Worm (Caenorhabditis elegans): ENCODE data around the gene ZC155.4.

ZC155.4 gene

DNA sequence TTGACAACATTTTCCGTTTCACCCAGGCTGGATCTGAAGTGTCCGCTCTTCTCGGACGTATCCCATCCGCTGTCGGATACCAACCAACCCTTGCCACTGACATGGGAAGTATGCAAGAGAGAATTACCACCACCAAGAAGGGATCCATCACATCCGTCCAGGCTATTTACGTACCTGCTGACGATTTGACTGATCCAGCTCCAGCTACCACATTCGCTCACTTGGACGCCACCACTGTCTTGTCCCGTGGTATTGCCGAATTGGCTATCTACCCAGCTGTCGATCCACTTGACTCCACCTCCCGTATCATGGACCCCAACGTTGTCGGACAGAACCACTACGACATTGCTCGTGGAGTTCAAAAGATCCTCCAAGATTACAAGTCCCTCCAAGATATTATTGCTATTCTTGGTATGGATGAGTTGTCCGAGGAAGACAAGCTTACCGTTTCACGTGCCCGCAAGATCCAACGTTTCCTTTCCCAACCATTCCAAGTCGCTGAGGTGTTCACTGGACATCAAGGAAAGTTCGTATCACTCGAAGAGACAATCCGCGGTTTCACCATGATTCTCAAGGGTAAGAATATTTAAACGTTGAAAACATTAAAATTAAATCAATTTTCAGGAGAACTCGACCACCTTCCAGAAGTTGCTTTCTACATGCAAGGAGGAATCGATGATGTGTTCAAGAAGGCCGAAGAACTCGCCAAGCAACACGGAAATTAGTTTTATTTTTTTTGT lies 14.4 kb upstream of the ZC155.4 start:
- TF ChIP-seq ztf-4 (tag; optimal IDR thresholded peaks at IDR 0.05) (no peak), nhr-23 (tag; optimal IDR thresholded peaks at IDR 0.05) (peak; percentile 35)

DNA sequence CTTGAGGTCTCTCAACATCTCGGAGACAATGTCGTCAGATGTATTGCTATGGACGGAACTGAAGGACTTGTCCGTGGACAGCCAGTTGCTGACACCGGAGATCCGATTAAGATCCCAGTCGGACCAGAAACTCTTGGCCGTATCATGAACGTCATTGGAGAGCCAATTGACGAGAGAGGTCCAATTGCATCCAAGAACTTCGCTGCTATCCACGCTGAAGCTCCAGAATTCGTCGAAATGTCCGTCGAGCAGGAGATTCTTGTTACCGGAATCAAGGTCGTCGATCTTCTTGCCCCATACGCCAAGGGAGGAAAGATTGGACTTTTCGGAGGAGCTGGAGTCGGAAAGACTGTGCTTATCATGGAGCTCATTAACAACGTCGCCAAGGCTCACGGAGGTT lies 13.6 kb upstream of the ZC155.4 start:
- no peak for TF ChIP-seq unc-62 (GFP tag; optimal IDR thresholded peaks at IDR 0.05)
- TF ChIP-seq R02D3.7 (tag; optimal IDR thresholded peaks at IDR 0.05): no peak
- no peak for TF ChIP-seq lsy-2 (tag; optimal IDR thresholded peaks at IDR 0.05)
- no peak for TF ChIP-seq elt-3 (tag; optimal IDR thresholded peaks at IDR 0.05)
- no peak for TF ChIP-seq ZK546.5 (tag; optimal IDR thresholded peaks at IDR 0.05)
- TF ChIP-seq nhr-11 (tag; optimal IDR thresholded peaks at IDR 0.05): no peak
- no peak for TF ChIP-seq ztf-4 (tag; optimal IDR thresholded peaks at IDR 0.05)
- TF ChIP-seq aly-2 (tag; optimal IDR thresholded peaks at IDR 0.05): no peak
- no peak for TF ChIP-seq fos-1 (tag; optimal IDR thresholded peaks at IDR 0.05)
- TF ChIP-seq lin-11 (tag; optimal IDR thresholded peaks at IDR 0.05): no peak

DNA sequence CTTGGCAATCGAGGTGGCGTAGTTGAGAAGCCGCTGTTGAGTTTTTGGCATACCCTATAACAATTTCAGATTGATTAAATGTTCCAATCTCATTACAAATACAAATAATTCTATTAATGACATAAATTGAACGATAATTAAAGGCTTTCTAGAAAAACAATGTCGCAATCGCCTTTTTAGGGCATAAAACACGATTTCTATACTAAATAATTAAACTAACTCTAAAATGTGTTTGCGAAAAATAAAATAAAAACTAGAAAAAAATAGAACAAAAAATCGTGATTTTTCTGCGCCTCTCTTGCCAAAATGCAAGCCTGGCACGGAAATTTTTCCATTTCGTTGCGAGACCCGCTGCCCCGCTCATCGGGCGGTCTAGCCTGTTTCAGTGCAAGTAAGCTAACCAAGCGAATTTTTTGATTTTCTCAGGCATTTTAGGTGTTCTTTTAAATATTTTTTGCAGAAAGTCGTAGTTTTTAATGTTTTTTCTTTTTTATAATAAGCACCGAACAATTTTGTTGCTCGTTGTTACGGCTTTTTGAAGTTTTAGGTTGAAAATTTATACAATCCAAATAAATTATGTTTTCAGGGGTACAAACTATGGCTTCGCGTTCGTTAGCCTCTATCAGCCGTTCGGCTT lies 12.7 kb upstream of the ZC155.4 start, which contains the start of the genes C34E10.12, C34E10.10 and atp-2:
Gene C34E10.12, minus strand, starts transcription at position 51 of the 637 bp plus-strand sequence.
Gene C34E10.10, minus strand, starts transcription at position 54 of the 637 bp plus-strand sequence.
Gene atp-2, plus strand, starts transcription at position 587 of the 637 bp plus-strand sequence.
- peak; percentile 3 for TF ChIP-seq ZK546.5 (tag; optimal IDR thresholded peaks at IDR 0.05)
- TF ChIP-seq sma-3 (GFP tag; optimal IDR thresholded peaks at IDR 0.05): peak; percentile 89
- TF ChIP-seq C34F6.9 (tag; optimal IDR thresholded peaks at IDR 0.05): peak; percentile 91
- no peak for TF ChIP-seq Y55F3AM.14 (GFP tag; optimal IDR thresholded peaks at IDR 0.05)
- TF ChIP-seq ceh-82 (tag; optimal IDR thresholded peaks at IDR 0.05): peak; percentile 35
- no peak for TF ChIP-seq alr-1 (tag; optimal IDR thresholded peaks at IDR 0.05)
- TF ChIP-seq zag-1 (tag; optimal IDR thresholded peaks at IDR 0.05): peak; percentile 68
- TF ChIP-seq nhr-11 (tag; optimal IDR thresholded peaks at IDR 0.05): no peak
- no peak for TF ChIP-seq peb-1 (tag; optimal IDR thresholded peaks at IDR 0.05)
- no peak for TF ChIP-seq lin-39 (tag; optimal IDR thresholded peaks at IDR 0.05)
- TF ChIP-seq nhr-6 (tag; optimal IDR thresholded peaks at IDR 0.05): peak; percentile 60
- no peak for TF ChIP-seq elt-1 (tag; optimal IDR thresholded peaks at IDR 0.05)
- TF ChIP-seq nhr-21 (tag; optimal IDR thresholded peaks at IDR 0.05): peak; percentile 62
- no peak for TF ChIP-seq R02D3.7 (tag; optimal IDR thresholded peaks at IDR 0.05)
- TF ChIP-seq gmeb-1 (tag; optimal IDR thresholded peaks at IDR 0.05): peak; percentile 86
- TF ChIP-seq sma-9 (GFP tag; optimal IDR thresholded peaks at IDR 0.05): peak; percentile 59
- TF ChIP-seq sma-9 (tag; optimal IDR thresholded peaks at IDR 0.05): no peak
- TF ChIP-seq ztf-4 (tag; optimal IDR thresholded peaks at IDR 0.05): peak; percentile 74
- TF ChIP-seq nhr-77 (tag; optimal IDR thresholded peaks at IDR 0.05): no peak
- peak; percentile 49 for TF ChIP-seq skn-1 (tag; optimal IDR thresholded peaks at IDR 0.05)
- TF ChIP-seq F13H6.1 (tag; optimal IDR thresholded peaks at IDR 0.05): peak; percentile 74
- TF ChIP-seq nhr-25 (tag; optimal IDR thresholded peaks at IDR 0.05): peak; percentile 91
- peak; percentile 74 for TF ChIP-seq ama-1 (optimal IDR thresholded peaks at IDR 0.05)
- TF ChIP-seq elt-3 (tag; optimal IDR thresholded peaks at IDR 0.05): no peak
- peak; percentile 98 for TF ChIP-seq unc-55 (GFP tag; optimal IDR thresholded peaks at IDR 0.05)
- peak; percentile 60 for TF ChIP-seq snpc-4 (tag; optimal IDR thresholded peaks at IDR 0.05)
- TF ChIP-seq unc-62 (GFP tag; optimal IDR thresholded peaks at IDR 0.05): no peak
- TF ChIP-seq aly-2 (tag; optimal IDR thresholded peaks at IDR 0.05): no peak
- no peak for TF ChIP-seq nhr-10 (tag; optimal IDR thresholded peaks at IDR 0.05)
- TF ChIP-seq blmp-1 (tag; optimal IDR thresholded peaks at IDR 0.05; ENCODE audit: insufficient read depth): peak; percentile 36
- TF ChIP-seq lin-11 (tag; optimal IDR thresholded peaks at IDR 0.05): peak; percentile 96
- TF ChIP-seq ztf-11 (tag; optimal IDR thresholded peaks at IDR 0.05): no peak
- no peak for TF ChIP-seq dmd-4 (tag; optimal IDR thresholded peaks at IDR 0.05)
- TF ChIP-seq ztf-1 (GFP tag; conservative IDR thresholded peaks at IDR 0.05): no peak
- no peak for TF ChIP-seq nhr-23 (tag; optimal IDR thresholded peaks at IDR 0.05)
- peak; percentile 92 for TF ChIP-seq lin-13 (GFP tag; optimal IDR thresholded peaks at IDR 0.05)
- TF ChIP-seq nhr-129 (tag; optimal IDR thresholded peaks at IDR 0.05): peak; percentile 86
- peak; percentile 50 for TF ChIP-seq mab-5 (tag; optimal IDR thresholded peaks at IDR 0.05)
- peak; percentile 65 to 93 for TF ChIP-seq lsy-2 (tag; optimal IDR thresholded peaks at IDR 0.05)
- TF ChIP-seq mdl-1 (tag; optimal IDR thresholded peaks at IDR 0.05): peak in 1 of 2 experiments; percentile 56
- TF ChIP-seq nhr-237 (tag; optimal IDR thresholded peaks at IDR 0.05): no peak
- TF ChIP-seq unc-39 (tag; optimal IDR thresholded peaks at IDR 0.05): no peak
- TF ChIP-seq mbf-1 (tag; optimal IDR thresholded peaks at IDR 0.05): no peak
- TF ChIP-seq nhr-12 (tag; optimal IDR thresholded peaks at IDR 0.05): no peak
- peak; percentile 93 for TF ChIP-seq crh-2 (tag; optimal IDR thresholded peaks at IDR 0.05)
- no peak for TF ChIP-seq egl-27 (tag; optimal IDR thresholded peaks at IDR 0.05)
- TF ChIP-seq ceh-16 (tag; optimal IDR thresholded peaks at IDR 0.05): peak; percentile 50
- TF ChIP-seq fos-1 (tag; optimal IDR thresholded peaks at IDR 0.05): peak; percentile 84
